Worm (Caenorhabditis elegans): ENCODE data around the gene mfsd-12.

Gene mfsd-12

ce11 chrX:4625080-4625479, 42.8 kb upstream of the mfsd-12 start:
- no peak for TF ChIP-seq fkh-10 (GFP tag; optimal IDR thresholded peaks at IDR 0.05)
- no peak for TF ChIP-seq mdl-1 (tag; optimal IDR thresholded peaks at IDR 0.05)
- no peak for TF ChIP-seq nhr-77 (tag; optimal IDR thresholded peaks at IDR 0.05)
- TF ChIP-seq lin-39 (tag; optimal IDR thresholded peaks at IDR 0.05), result no peak
- no peak for TF ChIP-seq pha-4 (tag; optimal IDR thresholded peaks at IDR 0.05)
- no peak for TF ChIP-seq egl-5 (tag; optimal IDR thresholded peaks at IDR 0.05)
- no peak for TF ChIP-seq ztf-11 (tag; optimal IDR thresholded peaks at IDR 0.05)
- TF ChIP-seq jun-1 (tag; optimal IDR thresholded peaks at IDR 0.05), result no peak
- TF ChIP-seq elt-3 (tag; optimal IDR thresholded peaks at IDR 0.05), result no peak
- no peak for TF ChIP-seq nhr-12 (tag; optimal IDR thresholded peaks at IDR 0.05)
- no peak for TF ChIP-seq ceh-82 (tag; optimal IDR thresholded peaks at IDR 0.05)
- no peak for TF ChIP-seq ceh-16 (tag; optimal IDR thresholded peaks at IDR 0.05)
- TF ChIP-seq elt-2 (tag; optimal IDR thresholded peaks at IDR 0.05), result no peak
- no peak for TF ChIP-seq snpc-4 (tag; optimal IDR thresholded peaks at IDR 0.05)
- no peak for TF ChIP-seq nhr-76 (tag; optimal IDR thresholded peaks at IDR 0.05)
- TF ChIP-seq nhr-43 (tag; optimal IDR thresholded peaks at IDR 0.05; ENCODE audit: poor library complexity, severe bottlenecking), result no peak
- TF ChIP-seq aly-2 (tag; optimal IDR thresholded peaks at IDR 0.05), result no peak
- TF ChIP-seq ztf-4 (tag; optimal IDR thresholded peaks at IDR 0.05), result no peak
- TF ChIP-seq fkh-2 (tag; optimal IDR thresholded peaks at IDR 0.05), result no peak
- TF ChIP-seq skn-1 (tag; optimal IDR thresholded peaks at IDR 0.05), result no peak

ce11 chrX:4626891-4627290, 41.0 kb upstream of the mfsd-12 start:
- TF ChIP-seq ama-1 (optimal IDR thresholded peaks at IDR 0.05), result no peak
- TF ChIP-seq nhr-12 (tag; optimal IDR thresholded peaks at IDR 0.05), result no peak
- TF ChIP-seq eor-1 (tag; optimal IDR thresholded peaks at IDR 0.05), result no peak
- TF ChIP-seq ceh-82 (tag; optimal IDR thresholded peaks at IDR 0.05), result no peak
- TF ChIP-seq ceh-9 (tag; optimal IDR thresholded peaks at IDR 0.05), result no peak
- TF ChIP-seq unc-62 (GFP tag; optimal IDR thresholded peaks at IDR 0.05), result no peak

ce11 chrX:4628350-4628749, 39.5 kb upstream of the mfsd-12 start:
- no peak for TF ChIP-seq nhr-237 (tag; optimal IDR thresholded peaks at IDR 0.05)
- TF ChIP-seq pqm-1 (tag; optimal IDR thresholded peaks at IDR 0.05), result no peak

- no peak for TF ChIP-seq mml-1 (tag; optimal IDR thresholded peaks at IDR 0.05)
- peak; percentile 87 for TF ChIP-seq egl-5 (tag; optimal IDR thresholded peaks at IDR 0.05)
- no peak for TF ChIP-seq ztf-11 (tag; optimal IDR thresholded peaks at IDR 0.05)
Observed at ce11 chrX:4628817-4629575, 38.9 kb upstream of the mfsd-12 start.

ce11 chrX:4632088-4632487, 35.8 kb upstream of the mfsd-12 start, which contains the start of gene slcr-46.1:
slcr-46.1 (plus strand) TSS chrX:4632361.
- TF ChIP-seq hmg-11 (tag; optimal IDR thresholded peaks at IDR 0.05) (no peak), elt-2 (tag; optimal IDR thresholded peaks at IDR 0.05) (peak; percentile 56), pqm-1 (tag; optimal IDR thresholded peaks at IDR 0.05) (peak; percentile 38)

ce11 chrX:4635643-4636042, 32.2 kb upstream of the mfsd-12 start:
- TF ChIP-seq nhr-11 (tag; optimal IDR thresholded peaks at IDR 0.05) (no peak), nfya-1 (tag; optimal IDR thresholded peaks at IDR 0.05; ENCODE audit: insufficient read depth) (peak; percentile 52), pha-4 (tag; optimal IDR thresholded peaks at IDR 0.05) (peak; percentile 56), ceh-9 (tag; optimal IDR thresholded peaks at IDR 0.05) (no peak), hmg-11 (tag; optimal IDR thresholded peaks at IDR 0.05) (peak; percentile 55), nhr-237 (tag; optimal IDR thresholded peaks at IDR 0.05) (no peak), egl-5 (tag; optimal IDR thresholded peaks at IDR 0.05) (peak; percentile 38), tbx-2 (tag; optimal IDR thresholded peaks at IDR 0.05) (peak; percentile 11), nhr-25 (tag; optimal IDR thresholded peaks at IDR 0.05) (peak; percentile 61), nhr-23 (tag; optimal IDR thresholded peaks at IDR 0.05) (peak; percentile 80)

Data from whole organism, L3 larva.